Worm (Caenorhabditis elegans) whole organism, late embryonic: Measurements from ENCODE around the gene C09F12.2.

Experiments used
- ets-4 ChIP-seq: sonication (generic microtip); optimal IDR thresholded peaks from 2 replicates; lab custom pipeline; 2016; ENCODE audit warnings: missing genetic modification characterization, missing compliant biosample characterization
- nfya-1 ChIP-seq: sonication (generic microtip); optimal IDR thresholded peaks from 2 replicates; lab custom pipeline; 2017; ENCODE audit warnings: missing genetic modification characterization, mild to moderate bottlenecking, missing compliant biosample characterization, antibody characterized with exemption, moderate library complexity
- npax-4 ChIP-seq: sonication (generic microtip); optimal IDR thresholded peaks from 2 replicates; lab custom pipeline; 2016; ENCODE audit warnings: missing genetic modification characterization, missing compliant biosample characterization
- sox-4 ChIP-seq: sonication (generic microtip); optimal IDR thresholded peaks from 2 replicates; lab custom pipeline; 2017; ENCODE audit warnings: mild to moderate bottlenecking, missing genetic modification characterization, inconsistent platforms, missing compliant biosample characterization
- ttx-3 ChIP-seq: sonication (generic microtip); optimal IDR thresholded peaks from 2 replicates; lab custom pipeline; 2016; ENCODE audit warnings: missing genetic modification reagents, missing genetic modification characterization, missing compliant biosample characterization
- unc-86 ChIP-seq: sonication (generic microtip); optimal IDR thresholded peaks from 2 replicates; lab custom pipeline; 2016; ENCODE audit warnings: missing genetic modification characterization, missing compliant biosample characterization
- ztf-16 ChIP-seq: sonication (generic microtip); optimal IDR thresholded peaks from 2 replicates; lab custom pipeline; 2017; ENCODE audit warnings: missing genetic modification characterization, missing compliant biosample characterization

- TF ChIP-seq npax-4 (tag; lab: Kevin White, UChicago) (no peak), unc-86 (tag; lab: Kevin White, UChicago) (no peak), sox-4 (no peak), ttx-3 (no peak), nfya-1 (no peak), ztf-16 (no peak), ets-4 (no peak)
Observed at ce11 chrX:11064799-11065198, 11.1 kb downstream of the C09F12.2 start, which contains the start of gene lpr-4.
